Fruit fly (Drosophila melanogaster) whole organism, embryonic: ENCODE results near the gene dlg1.

Experiments
- Abd-B ChIP-seq: fragments of 200-800 bp; sonication (Bioruptor generic); optimal IDR thresholded peaks from 2 replicates; lab custom pipeline; 2018; ENCODE audit warnings: missing biosample characterization, mild to moderate bottlenecking, missing genetic modification characterization, moderate library complexity
- CG10543 ChIP-seq: fragments of 200-800 bp; sonication (Bioruptor generic); optimal IDR thresholded peaks from 3 replicates; lab custom pipeline; 2017; ENCODE audit warnings: missing biosample characterization, mild to moderate bottlenecking, missing genetic modification characterization, moderate library complexity
- CG12155 ChIP-seq: fragments of 200-800 bp; sonication (Bioruptor generic); optimal IDR thresholded peaks from 3 replicates; lab custom pipeline; 2016; ENCODE audit warnings: missing biosample characterization, missing genetic modification characterization
- CG12219 ChIP-seq: fragments of 200-800 bp; sonication (Bioruptor generic); optimal IDR thresholded peaks from 3 replicates; lab custom pipeline; 2018; ENCODE audit warnings: missing biosample characterization, mild to moderate bottlenecking, missing genetic modification characterization
- CG13624 ChIP-seq: fragments of 200-800 bp; sonication (Bioruptor generic); optimal IDR thresholded peaks from 2 replicates; lab custom pipeline; 2016; ENCODE audit warnings: missing biosample characterization, missing genetic modification characterization
- CG18476 ChIP-seq: fragments of 200-800 bp; sonication (Bioruptor generic); optimal IDR thresholded peaks from 2 replicates; lab custom pipeline; 2016; ENCODE audit warnings: missing biosample characterization, mild to moderate bottlenecking, missing genetic modification characterization
- CG18599 ChIP-seq: fragments of 200-800 bp; sonication (Bioruptor generic); optimal IDR thresholded peaks from 3 replicates; lab custom pipeline; 2017; ENCODE audit warnings: missing biosample characterization, missing genetic modification characterization, mild to moderate bottlenecking, moderate library complexity, missing genetic modification reagents
- CG2116 ChIP-seq: fragments of 200-800 bp; sonication (Bioruptor generic); optimal IDR thresholded peaks from 3 replicates; lab custom pipeline; 2018; ENCODE audit warnings: missing biosample characterization, mild to moderate bottlenecking, missing genetic modification characterization
- CG2129 ChIP-seq: fragments of 200-800 bp; sonication (Bioruptor generic); IDR thresholded peaks from 2 replicates; pipeline ENCODE4 v1.3.6; 2022; ENCODE audit warnings: missing biosample characterization, missing genetic modification characterization; ENCODE audit not compliant: partially characterized antibody
- CG2199 ChIP-seq: fragments of 200-800 bp; sonication (Bioruptor generic); IDR thresholded peaks from 3 replicates; pipeline ENCODE4 v1.3.6; 2022; ENCODE audit warnings: missing biosample characterization, missing genetic modification characterization
- CG31441 ChIP-seq: fragments of 200-800 bp; sonication (Bioruptor generic); IDR thresholded peaks from 2 replicates; pipeline ENCODE4 v1.3.6; 2022; ENCODE audit warnings: missing biosample characterization, missing genetic modification characterization
- CG32767 ChIP-seq: fragments of 200-800 bp; sonication (Bioruptor generic); IDR thresholded peaks from 2 replicates; pipeline ENCODE4 v1.3.6; 2022; ENCODE audit warnings: missing biosample characterization, missing genetic modification characterization
- CG33557 ChIP-seq: fragments of 200-800 bp; sonication (Bioruptor generic); optimal IDR thresholded peaks from 2 replicates; lab custom pipeline; 2019; ENCODE audit warnings: missing biosample characterization, mild to moderate bottlenecking, missing genetic modification characterization, moderate library complexity
- CG3847 ChIP-seq: fragments of 200-800 bp; sonication (Bioruptor generic); IDR thresholded peaks from 2 replicates; pipeline ENCODE4 v1.3.6; 2022; ENCODE audit warnings: missing biosample characterization, missing genetic modification characterization
- CG3995 ChIP-seq: fragments of 200-800 bp; sonication (Bioruptor generic); optimal IDR thresholded peaks from 3 replicates; lab custom pipeline; 2016; ENCODE audit warnings: missing biosample characterization, missing genetic modification characterization
- CG4328 ChIP-seq: fragments of 200-800 bp; sonication (Bioruptor generic); optimal IDR thresholded peaks from 3 replicates; lab custom pipeline; 2017; ENCODE audit warnings: missing biosample characterization, missing genetic modification reagents, missing genetic modification characterization
- CG4617 ChIP-seq: fragments of 200-800 bp; sonication (Bioruptor generic); optimal IDR thresholded peaks from 3 replicates; lab custom pipeline; 2016; ENCODE audit warnings: missing biosample characterization, missing genetic modification characterization, borderline replicate concordance
- CG6175 ChIP-seq: fragments of 200-800 bp; sonication (Bioruptor generic); IDR thresholded peaks from 3 replicates; pipeline ENCODE4 v1.3.6; 2022; ENCODE audit warnings: missing biosample characterization, missing genetic modification characterization
- CG7372 ChIP-seq: fragments of 200-800 bp; sonication (Bioruptor generic); IDR thresholded peaks from 2 replicates; pipeline ENCODE4 v1.3.6; 2022; ENCODE audit warnings: missing biosample characterization, missing genetic modification characterization
- CG9797 ChIP-seq: fragments of 200-800 bp; sonication (Bioruptor generic); optimal IDR thresholded peaks from 3 replicates; lab custom pipeline; 2018; ENCODE audit warnings: missing biosample characterization, mild to moderate bottlenecking, missing genetic modification characterization
- CoRest ChIP-seq: fragments of 200-800 bp; sonication (Bioruptor generic); optimal IDR thresholded peaks from 3 replicates; lab custom pipeline; 2018; ENCODE audit warnings: missing biosample characterization, mild to moderate bottlenecking, missing genetic modification characterization, moderate library complexity
- HHEX ChIP-seq: fragments of 200-800 bp; sonication (Bioruptor generic); optimal IDR thresholded peaks from 3 replicates; lab custom pipeline; 2017; ENCODE audit warnings: missing biosample characterization, mild to moderate bottlenecking, missing genetic modification characterization, missing genetic modification reagents
- Hr39 ChIP-seq: fragments of >200 bp; optimal IDR thresholded peaks from 2 replicates; lab custom pipeline; 2017
- MESR4 ChIP-seq: fragments of 200-800 bp; sonication (Bioruptor generic); optimal IDR thresholded peaks from 2 replicates; lab custom pipeline; 2018; ENCODE audit warnings: missing biosample characterization, mild to moderate bottlenecking, missing genetic modification characterization, moderate library complexity
- Optix ChIP-seq: fragments of 200-800 bp; sonication (Bioruptor generic); IDR thresholded peaks from 3 replicates; pipeline ENCODE4 v1.3.6; 2022; ENCODE audit warnings: missing biosample characterization, missing genetic modification characterization
- Poxn ChIP-seq: fragments of 200-800 bp; sonication (Bioruptor generic); IDR thresholded peaks from 2 replicates; pipeline ENCODE4 v1.3.6; 2022; ENCODE audit warnings: missing biosample characterization, missing genetic modification characterization
- Sin3A ChIP-seq: fragments of >200 bp; optimal IDR thresholded peaks from 2 replicates; lab custom pipeline; 2018
- Sox100B ChIP-seq: fragments of 200-800 bp; sonication (Bioruptor generic); optimal IDR thresholded peaks from 3 replicates; lab custom pipeline; 2018; ENCODE audit warnings: missing biosample characterization, mild to moderate bottlenecking, missing genetic modification characterization
- Sry-δ ChIP-seq: fragments of 200-800 bp; sonication (Bioruptor generic); optimal IDR thresholded peaks from 2 replicates; lab custom pipeline; 2016; ENCODE audit warnings: missing biosample characterization, missing genetic modification characterization
- abd-A ChIP-seq: fragments of 200-800 bp; sonication (Bioruptor generic); optimal IDR thresholded peaks from 3 replicates; lab custom pipeline; 2019; ENCODE audit warnings: missing biosample characterization, mild to moderate bottlenecking, missing genetic modification characterization, moderate library complexity
- amos ChIP-seq: fragments of 200-800 bp; sonication (Bioruptor generic); IDR thresholded peaks from 2 replicates; pipeline ENCODE4 v1.3.6; 2022; ENCODE audit warnings: missing biosample characterization, missing genetic modification characterization; ENCODE audit not compliant: partially characterized antibody
- aop ChIP-seq: fragments of 200-800 bp; sonication (Bioruptor generic); IDR thresholded peaks from 2 replicates; pipeline ENCODE4 v1.3.6; 2022; ENCODE audit warnings: missing biosample characterization, missing genetic modification characterization
- ato ChIP-seq: fragments of 200-800 bp; sonication (Bioruptor generic); IDR thresholded peaks from 2 replicates; pipeline ENCODE4 v1.3.6; 2022; ENCODE audit warnings: missing biosample characterization, missing genetic modification characterization; ENCODE audit not compliant: partially characterized antibody
- bab2 ChIP-seq: fragments of 200-800 bp; sonication (Bioruptor generic); optimal IDR thresholded peaks from 2 replicates; lab custom pipeline; 2016; ENCODE audit warnings: missing biosample characterization, missing genetic modification characterization
- btn ChIP-seq: fragments of 200-800 bp; sonication (Bioruptor generic); optimal IDR thresholded peaks from 2 replicates; lab custom pipeline; 2016; ENCODE audit warnings: missing biosample characterization, missing genetic modification characterization
- cad ChIP-seq: fragments of >200 bp; optimal IDR thresholded peaks from 2 replicates; lab custom pipeline; 2017; ENCODE audit warnings: missing biosample characterization, missing genetic modification characterization
- cato ChIP-seq: fragments of 200-800 bp; sonication (Bioruptor generic); optimal IDR thresholded peaks from 2 replicates; lab custom pipeline; 2016; ENCODE audit warnings: missing biosample characterization, missing genetic modification characterization, borderline replicate concordance
- ems ChIP-seq: fragments of 200-800 bp; sonication (Bioruptor generic); optimal IDR thresholded peaks from 3 replicates; lab custom pipeline; 2016; ENCODE audit warnings: missing biosample characterization, missing genetic modification characterization
- eve ChIP-seq, 2 experiments: fragments of >200 bp; optimal IDR thresholded peaks; 2 replicates each; lab custom pipeline; 2017; ENCODE audit warnings: missing biosample characterization in 2 of 2, missing genetic modification characterization in 2 of 2
- jing ChIP-seq: fragments of 200-800 bp; sonication (Bioruptor generic); optimal IDR thresholded peaks from 2 replicates; lab custom pipeline; 2018; ENCODE audit warnings: missing biosample characterization, mild to moderate bottlenecking, missing genetic modification characterization
- klu ChIP-seq: fragments of 200-800 bp; sonication (Bioruptor generic); IDR thresholded peaks from 2 replicates; pipeline ENCODE4 v1.3.6; 2022; ENCODE audit warnings: missing biosample characterization, missing genetic modification characterization
- lilli ChIP-seq: fragments of 200-800 bp; sonication (Bioruptor generic); optimal IDR thresholded peaks from 3 replicates; lab custom pipeline; 2016; ENCODE audit warnings: missing biosample characterization, missing genetic modification characterization
- luna ChIP-seq: fragments of 200-800 bp; sonication (Bioruptor generic); optimal IDR thresholded peaks from 2 replicates; lab custom pipeline; 2016; ENCODE audit warnings: missing biosample characterization, missing genetic modification characterization
- nmo ChIP-seq: fragments of 200-800 bp; sonication (Bioruptor generic); optimal IDR thresholded peaks from 2 replicates; lab custom pipeline; 2018; ENCODE audit warnings: missing biosample characterization, mild to moderate bottlenecking, missing genetic modification characterization, moderate library complexity
- so ChIP-seq: fragments of 200-800 bp; sonication (Bioruptor generic); IDR thresholded peaks from 3 replicates; pipeline ENCODE4 v1.3.6; 2022; ENCODE audit warnings: missing biosample characterization, missing genetic modification characterization
- sqz ChIP-seq: fragments of 200-800 bp; sonication (Bioruptor generic); optimal IDR thresholded peaks from 3 replicates; lab custom pipeline; 2018; ENCODE audit warnings: missing biosample characterization, mild to moderate bottlenecking, missing genetic modification characterization
- stwl ChIP-seq: fragments of 200-800 bp; sonication (Bioruptor generic); optimal IDR thresholded peaks from 3 replicates; lab custom pipeline; 2018; ENCODE audit warnings: missing biosample characterization, mild to moderate bottlenecking, missing genetic modification characterization, moderate library complexity
- tgo ChIP-seq: fragments of 200-800 bp; sonication (Bioruptor generic); IDR thresholded peaks from 3 replicates; pipeline ENCODE4 v1.3.6; 2022; ENCODE audit warnings: missing biosample characterization, missing genetic modification characterization
- trh ChIP-seq: fragments of 200-800 bp; sonication (Bioruptor generic); optimal IDR thresholded peaks from 2 replicates; lab custom pipeline; 2016; ENCODE audit warnings: missing biosample characterization, missing genetic modification characterization
- tx ChIP-seq: fragments of 200-800 bp; sonication (Bioruptor generic); optimal IDR thresholded peaks from 2 replicates; lab custom pipeline; 2016; ENCODE audit warnings: missing biosample characterization, missing genetic modification characterization
- unpg ChIP-seq: fragments of 200-800 bp; sonication (Bioruptor generic); optimal IDR thresholded peaks from 3 replicates; lab custom pipeline; 2018; ENCODE audit warnings: missing biosample characterization, mild to moderate bottlenecking, missing genetic modification characterization, moderate library complexity
- wor ChIP-seq: fragments of 200-800 bp; sonication (Bioruptor generic); IDR thresholded peaks from 2 replicates; pipeline ENCODE4 v1.3.6; 2022; ENCODE audit warnings: missing biosample characterization, missing genetic modification characterization
- zfh2 ChIP-seq: fragments of 200-800 bp; sonication (Bioruptor generic); optimal IDR thresholded peaks from 2 replicates; lab custom pipeline; 2016; ENCODE audit warnings: missing biosample characterization, missing genetic modification characterization

The dlg1 gene

DNA sequence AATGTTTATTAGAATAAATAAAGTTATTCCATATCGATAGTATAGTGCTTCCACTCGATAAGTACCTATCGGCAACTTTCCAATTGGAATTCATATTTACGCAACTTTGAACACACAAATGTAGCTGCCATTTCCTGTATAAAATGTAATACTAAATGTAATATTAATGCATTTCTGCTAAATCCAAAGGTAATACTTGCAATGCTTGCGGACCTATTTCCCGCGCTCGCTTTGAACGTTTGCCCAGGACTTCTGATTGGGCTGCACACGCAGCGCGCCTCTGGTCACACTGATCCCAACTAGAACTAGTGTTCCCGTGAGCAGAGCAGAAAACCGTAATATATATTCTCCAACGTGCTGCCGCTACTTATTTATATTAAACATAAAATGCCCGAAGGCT is at the start of gene dlg1 (continued):
- TF ChIP-seq CG9797 (GFP tag; lab: Kevin White, UChicago) (peak; percentile 55), eve (GFP tag; optimal IDR thresholded peaks at IDR 0.05; lab: Kevin White, UChicago) (no peak), amos (peak; percentile 50; the same call in 1 of the 2 replicates), CG2199 (GFP tag; lab: Robert Waterston, UW) (no peak), CG2129 (GFP tag; lab: Robert Waterston, UW) (peak; percentile 31; the same call in 1 of the 2 replicates), CG4328 (GFP tag; lab: Kevin White, UChicago) (no peak), jing (no peak), CG33557 (GFP tag; lab: Kevin White, UChicago) (no peak), ems (GFP tag; lab: Kevin White, UChicago) (no peak), zfh2 (GFP tag; lab: Kevin White, UChicago) (no peak), tgo (GFP tag; lab: Robert Waterston, UW) (no peak), tx (GFP tag; lab: Kevin White, UChicago) (no peak), CG3995 (peak; percentile 73), luna (GFP tag; lab: Kevin White, UChicago) (no peak), CoRest (tag; lab: Kevin White, UChicago) (peak; percentile 32), Optix (no peak), CG12155 (GFP tag; lab: Kevin White, UChicago) (no peak), aop (no peak), CG12219 (GFP tag; lab: Kevin White, UChicago) (no peak), cad (GFP tag; lab: Kevin White, UChicago) (no peak), CG31441 (GFP tag; lab: Robert Waterston, UW) (no peak), klu (GFP tag; lab: Robert Waterston, UW) (no peak), stwl (tag; lab: Kevin White, UChicago) (peak; percentile 63), sqz (no peak), Sry-δ (GFP tag; lab: Kevin White, UChicago) (peak; percentile 35), CG32767 (GFP tag; lab: Robert Waterston, UW) (no peak), CG10543 (GFP tag; lab: Kevin White, UChicago) (no peak), CG18476 (no peak), cato (no peak), unpg (GFP tag; lab: Kevin White, UChicago) (no peak), nmo (GFP tag; lab: Kevin White, UChicago) (no peak), abd-A (no peak), HHEX (GFP tag; lab: Kevin White, UChicago) (no peak), btn (no peak), Abd-B (no peak), MESR4 (GFP tag; lab: Kevin White, UChicago) (no peak), lilli (peak; percentile 8), CG4617 (GFP tag; lab: Kevin White, UChicago) (no peak), Sox100B (GFP tag; lab: Kevin White, UChicago) (no peak), Sin3A (lab: Kevin White, UChicago) (peak; percentile 8), trh (GFP tag; lab: Kevin White, UChicago) (no peak), CG3847 (GFP tag; lab: Robert Waterston, UW) (no peak), so (GFP tag; lab: Robert Waterston, UW) (no peak), Poxn (GFP tag; lab: Robert Waterston, UW) (no peak), wor (GFP tag; lab: Robert Waterston, UW) (no peak), CG6175 (GFP tag; lab: Robert Waterston, UW) (no peak), ato (GFP tag; lab: Robert Waterston, UW) (peak; percentile 34; the same call in 1 of the 2 replicates), CG2116 (GFP tag; lab: Kevin White, UChicago) (peak; percentile 31), CG18599 (no peak), CG7372 (GFP tag; lab: Robert Waterston, UW) (no peak), CG13624 (GFP tag; lab: Kevin White, UChicago) (no peak), Hr39 (lab: Kevin White, UChicago) (no peak), bab2 (no peak)
